Worm (Caenorhabditis elegans): ENCODE data around the gene srv-3.

The srv-3 gene

ce11 chrV:19668213-19668612 is 40.5 kb downstream of the srv-3 start:
- no peak for TF ChIP-seq Y55F3AM.14 (GFP tag; optimal IDR thresholded peaks at IDR 0.05)
- no peak for TF ChIP-seq crh-2 (tag; optimal IDR thresholded peaks at IDR 0.05)
- no peak for TF ChIP-seq nhr-129 (tag; optimal IDR thresholded peaks at IDR 0.05)
- TF ChIP-seq mab-5 (tag; optimal IDR thresholded peaks at IDR 0.05): no peak
- no peak for TF ChIP-seq fos-1 (tag; optimal IDR thresholded peaks at IDR 0.05)
- no peak for TF ChIP-seq snpc-4 (tag; optimal IDR thresholded peaks at IDR 0.05)
- TF ChIP-seq nhr-11 (tag; optimal IDR thresholded peaks at IDR 0.05): no peak
- TF ChIP-seq unc-39 (tag; optimal IDR thresholded peaks at IDR 0.05): no peak
- TF ChIP-seq nhr-23 (tag; optimal IDR thresholded peaks at IDR 0.05): no peak
- no peak for TF ChIP-seq nhr-237 (tag; optimal IDR thresholded peaks at IDR 0.05)
- no peak for TF ChIP-seq sma-9 (GFP tag; optimal IDR thresholded peaks at IDR 0.05)
- no peak for TF ChIP-seq sma-9 (tag; optimal IDR thresholded peaks at IDR 0.05)
- TF ChIP-seq peb-1 (tag; optimal IDR thresholded peaks at IDR 0.05): no peak
- TF ChIP-seq F13H6.1 (tag; optimal IDR thresholded peaks at IDR 0.05): no peak
- TF ChIP-seq C34F6.9 (tag; optimal IDR thresholded peaks at IDR 0.05): no peak
- TF ChIP-seq zag-1 (tag; optimal IDR thresholded peaks at IDR 0.05): no peak
- TF ChIP-seq nhr-6 (tag; optimal IDR thresholded peaks at IDR 0.05): no peak
- TF ChIP-seq lin-13 (GFP tag; optimal IDR thresholded peaks at IDR 0.05): no peak

- no peak for TF ChIP-seq ama-1 (optimal IDR thresholded peaks at IDR 0.05)
- TF ChIP-seq nhr-23 (tag; optimal IDR thresholded peaks at IDR 0.05): no peak
- TF ChIP-seq snpc-4 (tag; optimal IDR thresholded peaks at IDR 0.05): no peak
- TF ChIP-seq ztf-11 (tag; optimal IDR thresholded peaks at IDR 0.05): no peak
- no peak for TF ChIP-seq mab-5 (tag; optimal IDR thresholded peaks at IDR 0.05)
Observed at ce11 chrV:19667716-19668115, 41.0 kb downstream of the srv-3 start.

ce11 chrV:19666308-19666707 is 42.4 kb downstream of the srv-3 start:
- TF ChIP-seq lin-11 (tag; optimal IDR thresholded peaks at IDR 0.05): no peak
- TF ChIP-seq mdl-1 (tag; optimal IDR thresholded peaks at IDR 0.05): no peak
- TF ChIP-seq gmeb-1 (tag; optimal IDR thresholded peaks at IDR 0.05): no peak
- TF ChIP-seq skn-1 (tag; optimal IDR thresholded peaks at IDR 0.05): no peak
- TF ChIP-seq ceh-16 (tag; optimal IDR thresholded peaks at IDR 0.05): no peak
- no peak for TF ChIP-seq sma-9 (GFP tag; optimal IDR thresholded peaks at IDR 0.05)
- TF ChIP-seq sma-9 (tag; optimal IDR thresholded peaks at IDR 0.05): no peak
- no peak for TF ChIP-seq ama-1 (optimal IDR thresholded peaks at IDR 0.05)
- TF ChIP-seq lsy-2 (tag; optimal IDR thresholded peaks at IDR 0.05): no peak
- peak; percentile 54 for TF ChIP-seq nhr-25 (tag; optimal IDR thresholded peaks at IDR 0.05)
- TF ChIP-seq F13H6.1 (tag; optimal IDR thresholded peaks at IDR 0.05): no peak
- no peak for TF ChIP-seq elt-1 (tag; optimal IDR thresholded peaks at IDR 0.05)
- TF ChIP-seq nhr-129 (tag; optimal IDR thresholded peaks at IDR 0.05): peak; percentile 33
- TF ChIP-seq ztf-1 (GFP tag; conservative IDR thresholded peaks at IDR 0.05): no peak

ce11 chrV:19664574-19664973 is 44.2 kb downstream of the srv-3 start:
- TF ChIP-seq dmd-4 (tag; optimal IDR thresholded peaks at IDR 0.05) (no peak), fos-1 (tag; optimal IDR thresholded peaks at IDR 0.05) (no peak), gmeb-1 (tag; optimal IDR thresholded peaks at IDR 0.05) (no peak), ztf-1 (GFP tag; conservative IDR thresholded peaks at IDR 0.05) (no peak), ceh-82 (tag; optimal IDR thresholded peaks at IDR 0.05) (no peak), unc-55 (GFP tag; optimal IDR thresholded peaks at IDR 0.05) (no peak), zag-1 (tag; optimal IDR thresholded peaks at IDR 0.05) (no peak), sem-4 (tag; optimal IDR thresholded peaks at IDR 0.05) (no peak), sma-9 (GFP tag; optimal IDR thresholded peaks at IDR 0.05) (no peak), sma-9 (tag; optimal IDR thresholded peaks at IDR 0.05) (no peak), elt-1 (tag; optimal IDR thresholded peaks at IDR 0.05) (no peak), unc-39 (tag; optimal IDR thresholded peaks at IDR 0.05) (no peak), nhr-23 (tag; optimal IDR thresholded peaks at IDR 0.05) (no peak), egl-27 (tag; optimal IDR thresholded peaks at IDR 0.05) (no peak), lin-39 (tag; optimal IDR thresholded peaks at IDR 0.05) (no peak), nhr-129 (tag; optimal IDR thresholded peaks at IDR 0.05) (no peak), lin-11 (tag; optimal IDR thresholded peaks at IDR 0.05) (no peak), nhr-77 (tag; optimal IDR thresholded peaks at IDR 0.05) (no peak)
